Fruit fly (Drosophila melanogaster) whole organism, larva: ENCODE measurements around the gene CG14624.

Experiments used
- noc ChIP-seq: fragments of 200-800 bp; sonication (Bioruptor generic); optimal IDR thresholded peaks from 3 replicates; lab custom pipeline; 2019; ENCODE audit warnings: missing biosample characterization, mild to moderate bottlenecking, missing genetic modification characterization, moderate library complexity

The CG14624 gene

DNA sequence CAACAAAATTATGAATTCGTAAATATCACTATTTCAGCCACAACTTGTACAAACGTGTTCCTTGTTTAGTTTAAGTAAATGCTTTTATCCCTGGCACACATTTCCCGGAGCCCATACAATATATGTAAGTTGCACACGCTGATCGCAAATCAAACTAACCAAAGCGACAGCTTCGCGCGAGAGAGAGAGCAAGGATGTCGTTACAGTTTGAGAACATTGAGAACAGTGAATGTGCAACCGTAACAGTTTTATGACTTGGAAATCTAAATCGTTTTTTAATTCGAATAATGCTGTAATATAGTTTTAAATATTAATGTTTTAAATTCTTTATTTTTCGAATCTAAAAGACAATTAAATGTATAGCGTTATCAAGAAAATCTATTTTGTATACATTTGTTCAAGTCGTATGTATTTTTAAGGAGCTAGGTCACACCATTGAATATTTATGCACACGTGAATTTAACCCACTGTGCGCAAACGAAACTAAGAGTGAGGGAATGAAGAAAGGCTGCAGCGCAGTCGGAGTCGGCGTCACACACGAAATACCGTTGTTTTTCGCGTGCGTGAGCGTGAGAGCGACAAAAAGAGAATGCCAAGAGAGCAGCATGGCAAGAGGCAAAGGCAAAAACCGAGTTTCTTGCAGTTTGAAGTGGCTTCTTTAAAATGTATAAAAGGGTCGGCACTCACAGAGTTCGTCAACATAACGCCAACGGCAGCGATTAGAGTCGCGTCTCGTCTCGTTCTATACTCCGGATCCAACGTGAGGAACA lies 2.9 kb downstream of the CG14624 start, which contains the start of gene CG11382:
Gene CG11382 (plus strand): TSS at position 720 of the 770 bp plus-strand sequence.
- TF ChIP-seq noc = no peak

DNA sequence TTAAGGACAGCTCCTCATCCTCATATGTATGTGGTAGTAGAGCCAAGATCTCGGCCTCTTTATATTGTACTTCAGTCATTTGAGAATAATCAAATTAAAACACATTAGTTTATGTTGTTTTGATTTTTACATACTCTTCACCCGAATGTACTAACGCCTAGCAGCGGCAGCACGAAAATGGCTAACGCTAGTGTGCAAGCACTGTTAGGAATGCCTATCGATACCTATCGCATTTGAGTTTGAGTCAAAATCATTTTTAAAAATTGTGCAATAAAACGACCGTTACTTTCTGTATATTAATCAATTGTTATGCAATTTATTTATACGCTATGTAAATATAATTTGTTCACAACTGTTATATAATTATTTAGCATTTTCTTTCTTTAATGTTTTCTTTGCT lies 8.5 kb downstream of the CG14624 start, which contains the start of gene CG11398:
Gene CG11398 (minus strand): TSS at position 157 of the 400 bp plus-strand sequence.
- no peak for TF ChIP-seq noc

DNA sequence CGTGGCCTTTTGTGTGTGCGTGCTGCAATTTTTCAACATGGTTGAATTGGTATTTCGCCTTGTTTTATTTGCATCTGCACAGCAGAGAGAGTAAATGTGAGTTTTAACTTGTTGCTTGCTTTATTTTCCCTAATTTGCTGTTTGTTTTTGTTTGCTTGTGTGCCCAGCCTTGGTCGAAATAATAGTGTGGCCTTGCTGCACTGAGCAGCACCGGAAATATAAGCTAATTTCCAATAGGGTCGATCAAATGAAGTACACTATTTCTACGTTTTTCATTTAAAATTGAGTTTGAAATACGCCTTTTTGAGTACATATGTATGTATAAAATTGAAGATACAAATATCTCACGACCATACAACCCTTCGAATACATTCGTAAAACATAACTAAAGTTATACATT lies 10.1 kb downstream of the CG14624 start:
- no peak for TF ChIP-seq noc

DNA sequence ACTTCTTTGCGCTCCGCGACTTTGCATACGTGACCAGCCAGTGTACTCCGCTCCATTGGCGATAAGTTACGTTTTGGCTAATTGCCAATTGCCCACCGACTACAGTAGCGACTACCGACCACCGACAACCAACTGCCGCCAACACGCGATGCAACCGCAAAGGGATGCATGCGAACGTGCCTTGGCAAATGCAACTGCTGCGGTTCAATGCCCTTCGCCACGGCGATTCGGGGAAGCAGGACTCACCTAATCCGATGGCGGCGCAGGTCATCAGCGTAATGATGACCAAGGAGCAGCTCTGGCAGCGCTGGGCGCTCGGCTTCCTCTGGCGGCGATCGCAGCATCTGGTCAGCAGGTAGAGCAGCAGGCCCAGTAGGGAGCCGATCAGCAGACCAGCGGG lies 19.3 kb downstream of the CG14624 start:
- TF ChIP-seq noc = no peak

DNA sequence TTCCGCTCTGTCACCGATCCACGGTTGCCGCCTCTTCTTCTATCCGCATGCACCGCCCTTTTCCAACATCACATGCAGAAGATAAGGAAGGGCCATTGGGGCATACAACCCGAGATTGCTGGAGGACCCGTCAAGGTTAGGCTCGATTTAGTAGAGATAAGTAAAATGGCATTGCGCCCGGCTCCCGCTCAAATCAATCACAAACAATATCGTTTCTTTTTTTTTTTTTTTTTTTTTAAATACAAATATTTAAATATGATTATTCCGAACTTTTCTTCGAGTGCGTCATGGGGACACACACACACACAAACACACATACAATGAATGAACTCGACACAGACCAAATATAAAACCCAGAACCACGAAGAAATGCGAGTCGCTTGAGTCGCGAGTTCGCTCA lies 22.6 kb downstream of the CG14624 start:
- no peak for TF ChIP-seq noc

DNA sequence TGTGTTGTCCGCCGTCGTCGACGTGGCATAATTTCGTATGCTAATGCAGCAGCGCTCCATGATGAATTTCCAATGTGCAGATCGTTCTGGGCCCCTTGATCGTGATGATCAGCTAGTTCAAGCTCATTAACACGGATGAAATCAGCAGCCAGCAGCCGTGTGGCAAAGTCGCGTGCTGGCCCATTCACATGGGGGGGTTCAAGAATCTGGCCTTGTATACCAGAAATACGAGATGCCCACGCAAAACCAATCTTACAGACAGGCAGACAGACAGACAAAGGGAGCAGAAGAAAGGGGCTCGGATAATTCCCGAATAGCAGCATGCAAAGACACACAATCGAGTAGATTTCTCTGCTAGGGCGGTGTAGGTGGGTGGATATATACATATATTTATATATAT lies 23.0 kb downstream of the CG14624 start:
- TF ChIP-seq noc = no peak

DNA sequence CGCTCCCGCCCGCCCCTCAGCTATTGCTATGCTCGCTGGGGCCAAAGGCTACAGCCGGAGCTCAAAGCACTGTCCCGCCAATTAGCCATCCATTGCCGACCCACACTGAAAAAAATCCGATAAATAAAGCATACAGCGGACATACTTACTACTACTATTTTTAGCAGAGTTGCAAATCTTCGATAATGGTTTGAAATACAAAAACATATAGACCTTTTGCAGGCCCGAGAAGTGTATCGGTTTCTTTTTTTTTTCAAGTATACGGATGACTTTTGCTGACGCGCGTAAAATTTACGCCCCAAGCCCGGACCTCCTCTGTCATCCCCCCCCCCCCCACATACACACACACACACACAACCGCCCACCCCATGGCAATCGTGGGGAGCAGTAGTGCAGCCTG lies 25.2 kb downstream of the CG14624 start:
- no peak for TF ChIP-seq noc

DNA sequence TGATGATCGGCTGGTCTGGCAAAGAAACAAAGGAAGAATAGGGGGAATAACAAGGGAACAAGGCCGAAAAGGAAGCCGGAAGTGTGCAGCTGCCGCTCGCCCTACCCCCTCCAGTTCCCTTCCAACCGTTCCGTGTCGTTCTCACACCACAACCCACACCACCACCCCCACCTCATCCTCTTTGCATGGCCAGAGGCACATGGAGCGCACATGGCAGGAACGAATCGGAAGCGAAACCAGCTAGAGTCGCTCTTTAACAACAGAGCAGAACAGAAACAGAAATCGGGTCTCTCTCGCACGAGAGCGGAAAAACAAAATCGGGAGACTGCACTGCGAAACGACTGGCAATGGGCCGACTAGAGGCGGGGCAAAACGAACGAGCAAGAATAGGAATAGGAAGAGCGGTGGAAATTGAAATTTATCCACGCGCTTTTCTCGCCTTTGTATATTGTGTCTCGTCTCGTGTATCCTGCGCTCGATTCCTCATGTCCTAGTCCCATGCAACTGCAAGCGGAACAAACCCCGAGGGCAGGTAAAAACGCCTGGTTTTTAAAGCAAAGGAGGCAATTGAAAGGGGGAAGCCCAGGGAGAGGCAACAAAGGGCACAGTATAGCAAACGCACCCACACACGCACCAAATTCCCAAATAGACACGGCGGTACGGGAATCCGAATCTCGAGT lies 26.1 kb downstream of the CG14624 start:
- TF ChIP-seq noc = no peak

DNA sequence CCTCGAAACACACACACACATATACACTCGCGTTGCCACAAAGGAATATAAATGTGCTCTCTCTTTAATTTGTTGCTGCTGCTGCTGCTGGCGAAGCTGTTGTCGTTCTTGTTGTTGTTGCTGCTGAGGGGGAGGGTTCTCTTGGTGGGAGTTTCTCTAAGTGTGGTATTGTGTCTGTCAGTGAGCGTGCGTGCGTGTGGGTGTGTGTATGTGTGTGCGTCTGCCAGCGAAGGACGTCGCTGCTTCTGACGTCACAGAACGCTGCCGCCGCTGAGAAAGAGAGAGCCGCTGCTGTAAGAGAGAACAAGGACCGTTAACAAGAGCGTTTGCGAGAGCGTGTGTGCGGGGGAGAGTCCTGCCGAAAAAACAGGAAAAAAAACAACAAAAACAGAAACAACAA lies 27.5 kb downstream of the CG14624 start:
- no peak for TF ChIP-seq noc

DNA sequence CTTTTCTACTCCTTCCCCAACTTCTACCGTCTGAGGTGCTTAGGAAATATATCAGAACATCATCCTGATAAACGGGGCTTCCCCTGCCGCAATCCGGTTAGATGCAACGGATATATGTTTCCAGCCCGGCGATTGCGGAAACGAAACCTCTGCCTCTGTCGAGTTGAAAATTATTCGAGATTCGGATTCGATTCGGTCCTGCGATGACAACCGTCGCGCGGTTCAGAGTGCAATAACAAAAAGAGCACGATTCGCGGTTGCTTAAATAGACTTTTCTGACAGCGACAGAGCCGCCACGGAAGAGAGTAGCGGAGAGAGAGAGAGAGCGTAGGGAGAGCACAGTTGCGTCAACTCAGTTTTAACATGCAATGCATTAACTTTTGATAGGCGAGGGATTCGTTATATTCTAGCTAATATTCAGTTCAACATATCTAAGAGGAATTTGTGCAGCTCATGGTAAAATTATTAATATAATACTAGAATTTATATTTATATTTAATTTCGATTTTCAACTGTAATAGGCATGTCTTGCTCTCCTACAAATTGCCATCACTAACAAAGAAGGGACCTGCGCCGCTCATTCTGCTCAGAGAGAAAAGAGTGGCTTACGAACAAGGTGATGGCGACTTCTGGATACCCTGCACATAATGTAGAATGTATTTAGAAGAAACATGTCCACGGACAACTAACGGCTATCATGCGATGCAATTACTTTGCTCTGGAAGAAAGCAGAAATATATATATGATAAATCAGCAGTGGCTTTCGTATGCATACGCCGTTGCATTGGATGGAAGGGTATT lies 28.5 kb downstream of the CG14624 start:
- TF ChIP-seq noc = peak; percentile 82

DNA sequence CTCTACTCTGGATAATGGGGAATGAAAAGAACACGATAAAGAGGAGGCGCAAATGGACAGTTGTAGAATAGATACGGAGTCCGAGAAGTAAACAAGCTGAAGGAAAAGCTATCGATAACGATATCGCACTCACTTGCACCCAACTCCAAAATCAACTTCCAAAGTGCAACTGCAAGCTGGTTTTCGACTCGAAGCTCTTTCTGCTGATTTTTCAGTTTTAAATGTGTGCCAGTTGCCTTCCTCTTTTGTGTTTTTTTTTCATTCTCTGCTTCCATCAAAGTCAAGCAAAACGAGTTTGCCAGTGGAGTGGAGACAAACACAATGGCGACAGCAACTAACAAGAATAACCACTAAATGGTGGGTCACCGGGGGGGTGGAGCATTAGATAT lies 29.1 kb downstream of the CG14624 start:
- no peak for TF ChIP-seq noc

DNA sequence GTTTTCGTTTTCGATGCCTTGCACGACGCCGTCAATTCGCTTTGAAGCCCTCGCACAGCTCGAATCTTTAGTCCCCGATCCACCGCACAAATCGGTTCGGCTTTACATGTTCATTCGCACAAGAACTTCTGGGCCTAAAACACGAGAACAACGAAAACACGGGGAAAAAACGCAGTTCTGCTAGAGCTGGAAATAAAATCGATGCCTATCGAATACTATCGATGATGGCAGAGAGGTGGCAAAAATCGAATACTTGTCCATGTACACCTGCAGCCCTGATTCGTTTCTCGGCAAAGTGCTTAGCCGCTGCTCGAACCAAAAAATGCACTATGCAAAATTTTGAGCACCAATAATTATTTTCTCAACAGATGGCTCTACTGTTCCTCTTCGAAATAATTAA lies 29.9 kb downstream of the CG14624 start, which contains the start of gene CG3638:
Gene CG3638 (minus strand): TSS at position 210 of the 400 bp plus-strand sequence.
- TF ChIP-seq noc = no peak

DNA sequence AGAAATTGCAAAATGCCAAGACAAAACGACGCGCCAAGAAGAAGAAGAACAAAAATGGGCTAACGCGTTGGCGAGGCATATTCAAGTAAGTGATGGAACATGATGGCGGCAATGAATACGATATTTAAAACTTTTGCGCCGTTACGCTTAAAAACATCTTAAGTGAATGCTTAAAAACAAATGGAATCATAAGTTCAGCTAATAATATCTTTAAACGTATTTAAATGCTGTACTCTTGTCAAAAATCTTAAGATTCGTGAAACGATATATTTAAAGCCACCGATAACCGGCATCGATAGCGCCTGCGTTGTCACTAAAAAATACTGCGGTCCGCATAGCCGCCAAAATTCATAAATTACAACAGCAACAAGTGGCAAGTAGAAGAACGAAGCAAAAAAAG lies 33.3 kb downstream of the CG14624 start, which contains the start of gene CG11403:
Gene CG11403 (minus strand): TSS at position 53 of the 400 bp plus-strand sequence.
- TF ChIP-seq noc = peak; percentile 24

DNA sequence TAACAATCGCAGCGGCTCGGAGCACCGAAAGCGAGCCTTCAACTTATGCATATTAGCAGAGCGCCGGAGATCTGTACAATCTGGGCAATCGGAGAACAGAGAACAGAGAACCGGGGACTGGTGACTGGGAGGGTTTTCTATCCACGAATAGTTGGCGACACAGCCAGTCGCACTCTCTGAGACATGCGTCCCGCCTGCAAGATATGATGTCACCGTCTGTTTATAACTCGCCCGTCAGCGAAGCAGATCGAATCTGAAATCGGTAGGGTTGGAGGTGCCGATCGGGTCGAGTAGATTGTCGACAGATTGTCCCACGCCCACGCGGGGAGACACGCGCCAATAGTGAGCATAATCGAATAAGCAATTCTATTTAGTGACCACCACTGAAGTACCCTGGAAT lies 35.5 kb downstream of the CG14624 start:
- no peak for TF ChIP-seq noc

DNA sequence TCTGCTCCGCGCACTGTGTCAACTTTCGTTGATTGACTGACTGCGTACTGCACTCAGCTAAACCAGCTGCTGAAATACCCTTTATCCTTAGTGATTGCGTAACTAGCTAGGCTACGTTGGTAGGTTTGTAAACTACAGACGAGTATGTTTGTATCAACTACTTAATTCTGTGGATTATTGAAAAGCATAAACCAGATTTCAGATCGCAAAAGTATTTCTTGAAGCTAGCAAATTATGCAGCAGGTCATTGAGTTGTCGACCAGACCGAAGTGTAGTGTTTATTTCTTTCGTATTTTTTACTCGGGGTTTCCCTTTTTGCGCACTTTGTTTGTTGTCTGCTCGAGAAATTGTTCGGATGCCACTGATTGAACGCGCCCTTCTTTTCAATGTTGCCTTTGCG lies 42.2 kb downstream of the CG14624 start:
- TF ChIP-seq noc = no peak

DNA sequence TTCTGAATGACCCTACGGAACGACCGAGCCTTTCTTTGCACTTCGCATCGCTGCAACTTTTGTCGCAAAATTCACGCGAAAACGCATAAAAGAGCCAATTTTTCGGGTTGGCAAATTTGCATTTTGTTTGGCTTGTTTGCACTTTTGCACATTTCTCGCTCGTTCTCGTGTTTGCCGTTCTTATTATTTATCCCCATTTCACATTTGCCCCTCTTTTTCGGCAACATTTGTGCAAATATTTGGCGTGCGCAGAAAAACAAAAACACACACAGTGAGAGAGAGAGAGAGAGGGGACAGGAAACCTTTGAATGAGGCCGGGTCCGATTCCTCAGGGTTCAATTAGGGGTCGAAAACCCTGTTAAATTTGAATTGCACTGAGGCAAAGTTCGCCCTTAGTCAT lies 43.1 kb downstream of the CG14624 start:
- no peak for TF ChIP-seq noc

DNA sequence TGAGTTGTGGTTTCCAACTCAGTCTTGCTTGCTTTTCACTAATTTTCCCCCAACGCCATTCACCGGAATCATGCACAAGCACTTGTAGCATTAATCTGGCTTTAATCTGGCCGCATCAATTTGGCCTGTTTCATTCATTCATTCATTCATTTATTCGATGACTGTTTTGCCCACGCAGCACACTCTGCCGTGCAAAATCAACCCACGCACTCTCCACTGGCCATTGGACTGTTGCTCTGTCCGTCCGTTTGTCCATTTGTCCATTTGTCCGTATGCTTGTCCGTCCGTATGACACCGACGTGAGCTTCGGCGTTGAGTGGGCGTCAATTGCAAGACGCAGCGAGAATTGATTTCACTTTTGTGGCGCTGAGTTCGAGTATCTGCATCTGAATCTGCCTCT lies 43.6 kb downstream of the CG14624 start:
- TF ChIP-seq noc = no peak
